Worm (Caenorhabditis elegans) whole organism, L1 larva: Measurements from ENCODE around the gene degl-1.

Source experiments
- C04F5.9 ChIP-seq: sonication (generic microtip); optimal IDR thresholded peaks from 2 replicates; lab custom pipeline; 2016; ENCODE audit warnings: missing genetic modification characterization, missing compliant biosample characterization
- ces-1 ChIP-seq: fragments of 150-350 bp; optimal IDR thresholded peaks from 2 replicates; lab custom pipeline; 2014; ENCODE audit warnings: missing biosample characterization, missing genetic modification reagents, missing genetic modification characterization
- egl-27 ChIP-seq, 2 experiments: fragments of 150-350 bp in 1 of 2; sonication (generic microtip); optimal IDR thresholded peaks; 3 replicates each; lab custom pipeline; 2017 to 2018; ENCODE audit warnings: missing biosample characterization in 2 of 2, missing genetic modification characterization in 2 of 2, missing genetic modification reagents in 2 of 2
- elt-2 ChIP-seq: sonication (generic microtip); optimal IDR thresholded peaks from 2 replicates; lab custom pipeline; 2016; ENCODE audit warnings: missing genetic modification characterization, mild to moderate bottlenecking, inconsistent platforms, missing compliant biosample characterization, missing genetic modification reagents
- lin-14 ChIP-seq: fragments of 200-800 bp; sonication (Bioruptor generic); optimal IDR thresholded peaks from 2 replicates; lab custom pipeline; 2018; ENCODE audit warnings: mild to moderate bottlenecking, missing genetic modification characterization, moderate library complexity, missing compliant biosample characterization
- lir-3 ChIP-seq: sonication (generic microtip); optimal IDR thresholded peaks from 2 replicates; lab custom pipeline; 2016; ENCODE audit warnings: mild to moderate bottlenecking, missing genetic modification characterization, moderate library complexity, missing compliant biosample characterization; ENCODE audit not compliant: poor library complexity
- nhr-11 ChIP-seq: fragments of 150-350 bp; optimal IDR thresholded peaks from 2 replicates; lab custom pipeline; 2014; ENCODE audit warnings: missing biosample characterization, missing genetic modification characterization
- nhr-71 ChIP-seq: sonication (generic microtip); optimal IDR thresholded peaks from 2 replicates; lab custom pipeline; 2016; ENCODE audit warnings: mild to moderate bottlenecking, missing genetic modification characterization, moderate library complexity, missing compliant biosample characterization
- nhr-76 ChIP-seq: sonication (generic microtip); optimal IDR thresholded peaks from 2 replicates; lab custom pipeline; 2017; ENCODE audit warnings: missing biosample characterization, missing genetic modification characterization
- nhr-90 ChIP-seq: sonication (generic microtip); optimal IDR thresholded peaks from 2 replicates; lab custom pipeline; 2016; ENCODE audit warnings: mild to moderate bottlenecking, missing genetic modification characterization, missing compliant biosample characterization; ENCODE audit not compliant: poor library complexity
- unc-62 ChIP-seq: fragments of 150-350 bp; optimal IDR thresholded peaks from 2 replicates; lab custom pipeline; 2014; ENCODE audit warnings: missing biosample characterization, missing genetic modification reagents, missing genetic modification characterization

DNA sequence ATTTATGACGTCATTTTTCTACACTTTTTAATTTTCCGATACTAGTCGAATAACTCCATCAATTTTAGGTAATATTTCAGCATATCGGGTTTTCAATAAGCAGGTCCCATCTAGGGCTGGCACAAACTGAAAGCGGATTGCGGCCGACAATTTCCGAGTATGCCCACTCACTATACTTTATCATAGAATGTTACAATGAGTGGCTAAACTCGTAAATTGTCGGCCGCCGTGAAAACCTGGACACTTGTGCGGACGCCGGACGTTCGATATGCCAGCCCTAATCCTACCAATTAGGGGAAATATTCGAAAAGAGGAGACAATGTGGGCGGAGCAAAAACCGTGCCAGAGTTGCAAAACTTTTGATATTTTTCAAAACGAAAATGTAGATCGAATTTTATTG, 11.6 kb downstream of the degl-1 start:
- TF ChIP-seq lin-14 (GFP tag; lab: Kevin White, UChicago) (no peak), nhr-71 (tag; lab: Kevin White, UChicago) (no peak), egl-27 (tag; optimal IDR thresholded peaks at IDR 0.05; lab: Kevin White, UChicago) (no peak), ces-1 (no peak), unc-62 (GFP tag; lab: Kevin White, UChicago) (no peak), elt-2 (no peak), nhr-76 (no peak), C04F5.9 (tag; lab: Kevin White, UChicago) (no peak), nhr-90 (tag; lab: Kevin White, UChicago) (no peak), lir-3 (tag; lab: Kevin White, UChicago) (no peak), nhr-11 (tag; lab: Kevin White, UChicago) (no peak)
